Worm (Caenorhabditis elegans): Measurements from ENCODE around the gene F19B10.2.

ce11 chrII:3699591-3699990, 24.3 kb downstream of the F19B10.2 start, which contains the start of gene srx-104:
- TF ChIP-seq lin-13 (tag; optimal IDR thresholded peaks at IDR 0.05) (no peak), unc-62 (GFP tag; optimal IDR thresholded peaks at IDR 0.05) (no peak), nhr-28 (tag; optimal IDR thresholded peaks at IDR 0.05) (no peak), nhr-237 (tag; optimal IDR thresholded peaks at IDR 0.05) (no peak), ham-2 (GFP tag; optimal IDR thresholded peaks at IDR 0.05) (no peak), ces-1 (GFP tag; optimal IDR thresholded peaks at IDR 0.05) (no peak), unc-39 (tag; optimal IDR thresholded peaks at IDR 0.05) (no peak), ztf-11 (tag; optimal IDR thresholded peaks at IDR 0.05) (no peak), nhr-2 (tag; optimal IDR thresholded peaks at IDR 0.05) (no peak), hlh-1 (tag; optimal IDR thresholded peaks at IDR 0.05) (no peak)
